Worm (Caenorhabditis elegans): ENCODE data around the gene T14G8.6.

T14G8.6 gene

ce11 chrX:12872022-12872888, 9.6 kb upstream of the T14G8.6 start:
- TF ChIP-seq med-1 (GFP tag; optimal IDR thresholded peaks at IDR 0.05; ENCODE audit: insufficient read depth) = no peak
- no peak for TF ChIP-seq ztf-23 (GFP tag; IDR thresholded peaks at IDR 0.05)
- no peak for TF ChIP-seq ref-1 (GFP tag; conservative IDR thresholded peaks at IDR 0.05)
- no peak for TF ChIP-seq flt-1 (GFP tag; IDR thresholded peaks at IDR 0.05)
- no peak for TF ChIP-seq klf-2 (GFP tag; conservative IDR thresholded peaks at IDR 0.05)
- TF ChIP-seq cog-1 (tag; optimal IDR thresholded peaks at IDR 0.05) = no peak
- TF ChIP-seq tab-1 (GFP tag; IDR thresholded peaks at IDR 0.05) = no peak
- no peak for TF ChIP-seq T22C8.4 (GFP tag; IDR thresholded peaks at IDR 0.05)
- no peak for TF ChIP-seq ztf-29 (GFP tag; IDR thresholded peaks at IDR 0.05)

ce11 chrX:12869827-12870394, 7.3 kb upstream of the T14G8.6 start:
- TF ChIP-seq ztf-29 (GFP tag; IDR thresholded peaks at IDR 0.05) = no peak
- no peak for TF ChIP-seq ztf-23 (GFP tag; IDR thresholded peaks at IDR 0.05)
- no peak for TF ChIP-seq ref-1 (GFP tag; conservative IDR thresholded peaks at IDR 0.05)
- TF ChIP-seq klf-2 (GFP tag; conservative IDR thresholded peaks at IDR 0.05) = no peak
- no peak for TF ChIP-seq T22C8.4 (GFP tag; IDR thresholded peaks at IDR 0.05)
- TF ChIP-seq med-1 (GFP tag; optimal IDR thresholded peaks at IDR 0.05; ENCODE audit: insufficient read depth) = no peak
- TF ChIP-seq tab-1 (GFP tag; IDR thresholded peaks at IDR 0.05) = no peak
- no peak for TF ChIP-seq cog-1 (tag; optimal IDR thresholded peaks at IDR 0.05)
- no peak for TF ChIP-seq flt-1 (GFP tag; IDR thresholded peaks at IDR 0.05)

- TF ChIP-seq med-1 (GFP tag; optimal IDR thresholded peaks at IDR 0.05; ENCODE audit: insufficient read depth) = no peak
- TF ChIP-seq cog-1 (tag; optimal IDR thresholded peaks at IDR 0.05) = no peak
- TF ChIP-seq ref-1 (GFP tag; conservative IDR thresholded peaks at IDR 0.05) = no peak
- TF ChIP-seq flt-1 (GFP tag; IDR thresholded peaks at IDR 0.05) = no peak
- no peak for TF ChIP-seq ztf-23 (GFP tag; IDR thresholded peaks at IDR 0.05)
- TF ChIP-seq tab-1 (GFP tag; IDR thresholded peaks at IDR 0.05) = no peak
Observed at ce11 chrX:12869412-12869811, 6.8 kb upstream of the T14G8.6 start.

DNA sequence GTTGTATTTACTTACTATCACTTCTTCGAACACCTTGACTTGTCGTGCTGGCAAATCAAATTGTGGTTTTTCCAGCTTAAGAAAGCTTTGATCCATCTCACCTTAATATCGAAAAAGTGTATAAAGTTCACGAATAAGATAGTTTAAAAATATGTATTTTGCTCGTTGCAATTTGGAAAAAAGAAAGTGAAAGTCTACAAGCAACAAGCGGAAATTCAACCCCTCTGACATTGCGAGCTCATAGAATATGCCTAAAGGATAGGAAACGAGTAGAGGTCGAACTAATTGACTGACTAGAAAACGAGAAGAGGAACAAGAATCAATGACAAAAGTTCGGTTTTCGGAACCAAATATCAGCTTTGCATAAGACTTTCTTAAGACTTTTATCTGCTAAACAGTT, 1.1 kb upstream of the T14G8.6 start, which contains the start of gene T14G8.4:
TSS of gene T14G8.4 (minus strand) at position 101 of the 400 bp plus-strand sequence.
- no peak for TF ChIP-seq flt-1 (GFP tag; IDR thresholded peaks at IDR 0.05)
- no peak for TF ChIP-seq med-1 (GFP tag; optimal IDR thresholded peaks at IDR 0.05; ENCODE audit: insufficient read depth)
- TF ChIP-seq tab-1 (GFP tag; IDR thresholded peaks at IDR 0.05) = no peak
- no peak for TF ChIP-seq klf-2 (GFP tag; conservative IDR thresholded peaks at IDR 0.05)
- TF ChIP-seq ref-1 (GFP tag; conservative IDR thresholded peaks at IDR 0.05) = no peak
- no peak for TF ChIP-seq T22C8.4 (GFP tag; IDR thresholded peaks at IDR 0.05)
- TF ChIP-seq ztf-29 (GFP tag; IDR thresholded peaks at IDR 0.05) = no peak
- TF ChIP-seq cog-1 (tag; optimal IDR thresholded peaks at IDR 0.05) = no peak
- TF ChIP-seq ztf-23 (GFP tag; IDR thresholded peaks at IDR 0.05) = no peak

- TF ChIP-seq ztf-29 (GFP tag; IDR thresholded peaks at IDR 0.05) (no peak), T22C8.4 (GFP tag; IDR thresholded peaks at IDR 0.05) (no peak), med-1 (GFP tag; optimal IDR thresholded peaks at IDR 0.05; ENCODE audit: insufficient read depth) (no peak), ztf-23 (GFP tag; IDR thresholded peaks at IDR 0.05) (no peak), klf-2 (GFP tag; conservative IDR thresholded peaks at IDR 0.05) (no peak)
Observed at ce11 chrX:12863262-12863661, 616 bp upstream of the T14G8.6 start.

ce11 chrX:12860711-12861287, 1.8 kb downstream of the T14G8.6 start, which contains the start of gene T14G8.3:
T14G8.3 (plus strand) TSS chrX:12861237.
- no peak for TF ChIP-seq ztf-23 (GFP tag; IDR thresholded peaks at IDR 0.05)
- TF ChIP-seq ztf-29 (GFP tag; IDR thresholded peaks at IDR 0.05) = no peak
- no peak for TF ChIP-seq med-1 (GFP tag; optimal IDR thresholded peaks at IDR 0.05; ENCODE audit: insufficient read depth)
- no peak for TF ChIP-seq flt-1 (GFP tag; IDR thresholded peaks at IDR 0.05)
- TF ChIP-seq cog-1 (tag; optimal IDR thresholded peaks at IDR 0.05) = no peak
- no peak for TF ChIP-seq ref-1 (GFP tag; conservative IDR thresholded peaks at IDR 0.05)
- no peak for TF ChIP-seq T22C8.4 (GFP tag; IDR thresholded peaks at IDR 0.05)
- no peak for TF ChIP-seq klf-2 (GFP tag; conservative IDR thresholded peaks at IDR 0.05)
- no peak for TF ChIP-seq tab-1 (GFP tag; IDR thresholded peaks at IDR 0.05)

- no peak for TF ChIP-seq ztf-23 (GFP tag; IDR thresholded peaks at IDR 0.05)
- TF ChIP-seq ref-1 (GFP tag; conservative IDR thresholded peaks at IDR 0.05) = no peak
- no peak for TF ChIP-seq tab-1 (GFP tag; IDR thresholded peaks at IDR 0.05)
- no peak for TF ChIP-seq cog-1 (tag; optimal IDR thresholded peaks at IDR 0.05)
- no peak for TF ChIP-seq klf-2 (GFP tag; conservative IDR thresholded peaks at IDR 0.05)
- TF ChIP-seq flt-1 (GFP tag; IDR thresholded peaks at IDR 0.05) = no peak
- no peak for TF ChIP-seq ztf-29 (GFP tag; IDR thresholded peaks at IDR 0.05)
- no peak for TF ChIP-seq T22C8.4 (GFP tag; IDR thresholded peaks at IDR 0.05)
- TF ChIP-seq med-1 (GFP tag; optimal IDR thresholded peaks at IDR 0.05; ENCODE audit: insufficient read depth) = no peak
Observed at ce11 chrX:12857701-12858100, 4.9 kb downstream of the T14G8.6 start, which contains the start of gene T14G8.2. T14G8.2 (plus strand) TSS chrX:12858001.

- TF ChIP-seq cog-1 (tag; optimal IDR thresholded peaks at IDR 0.05) (no peak), T22C8.4 (GFP tag; IDR thresholded peaks at IDR 0.05) (no peak; the same call in 1 of the 2 replicates), ztf-29 (GFP tag; IDR thresholded peaks at IDR 0.05) (no peak), flt-1 (GFP tag; IDR thresholded peaks at IDR 0.05) (peak; percentile 71), ref-1 (GFP tag; conservative IDR thresholded peaks at IDR 0.05) (no peak), ztf-23 (GFP tag; IDR thresholded peaks at IDR 0.05) (0 out of 2 replicates have a peak, but pooled peaks have one; percentile 59), med-1 (GFP tag; optimal IDR thresholded peaks at IDR 0.05; ENCODE audit: insufficient read depth) (no peak), tab-1 (GFP tag; IDR thresholded peaks at IDR 0.05) (peak; percentile 41; the same call in 1 of the 2 replicates), klf-2 (GFP tag; conservative IDR thresholded peaks at IDR 0.05) (no peak)
Observed at ce11 chrX:12854680-12855079, 8.0 kb downstream of the T14G8.6 start.

- TF ChIP-seq ref-1 (GFP tag; conservative IDR thresholded peaks at IDR 0.05) (no peak), med-1 (GFP tag; optimal IDR thresholded peaks at IDR 0.05; ENCODE audit: insufficient read depth) (no peak), cog-1 (tag; optimal IDR thresholded peaks at IDR 0.05) (no peak), klf-2 (GFP tag; conservative IDR thresholded peaks at IDR 0.05) (no peak), tab-1 (GFP tag; IDR thresholded peaks at IDR 0.05) (no peak), flt-1 (GFP tag; IDR thresholded peaks at IDR 0.05) (0 out of 2 replicates have a peak, but pooled peaks have one; percentile 24)
Observed at ce11 chrX:12854135-12854534, 8.5 kb downstream of the T14G8.6 start.
